Fruit fly (Drosophila melanogaster): ENCODE data around the gene CG32727.

CG32727 gene

DNA sequence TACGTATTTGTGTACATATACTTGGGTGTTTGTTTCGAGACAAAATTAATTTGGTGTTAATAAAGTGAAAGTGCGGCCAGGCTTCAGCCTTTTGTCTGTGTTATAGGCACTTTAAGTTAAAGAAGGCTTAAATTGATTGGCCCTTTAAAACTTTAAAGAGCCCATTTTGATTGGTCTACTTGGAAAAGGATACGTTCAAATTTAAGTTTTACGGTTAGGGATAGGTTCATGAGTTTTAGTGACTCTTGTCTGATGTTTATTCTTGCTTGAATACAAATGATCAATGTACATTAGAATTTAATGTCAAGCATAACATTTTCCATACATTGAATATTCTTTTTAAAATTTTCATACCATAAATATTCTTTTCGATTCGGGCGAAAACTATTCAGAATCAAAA is at the start of gene CG32727:
TSS of gene CG32727 (plus strand) at position 301 of the 400 bp plus-strand sequence.
- TF ChIP-seq dmrt93B (GFP tag; optimal IDR thresholded peaks at IDR 0.05) (no peak), Sp1 (GFP tag; optimal IDR thresholded peaks at IDR 0.05) (no peak), woc (GFP tag; optimal IDR thresholded peaks at IDR 0.05) (no peak), dl (GFP tag; optimal IDR thresholded peaks at IDR 0.05; ENCODE audit: insufficient read depth in 1 of 2, partially characterized antibody in 2 of 2) (no peak), h (GFP tag; optimal IDR thresholded peaks at IDR 0.05) (no peak), N (GFP tag; optimal IDR thresholded peaks at IDR 0.05) (no peak), usp (GFP tag; optimal IDR thresholded peaks at IDR 0.05) (no peak), Dfd (GFP tag; optimal IDR thresholded peaks at IDR 0.05) (no peak), CG32264 (GFP tag; optimal IDR thresholded peaks at IDR 0.05) (no peak), jim (GFP tag; optimal IDR thresholded peaks at IDR 0.05) (no peak), rgr (GFP tag; optimal IDR thresholded peaks at IDR 0.05) (no peak), br (GFP tag; optimal IDR thresholded peaks at IDR 0.05) (no peak), fru (GFP tag; optimal IDR thresholded peaks at IDR 0.05) (no peak), psq (GFP tag; optimal IDR thresholded peaks at IDR 0.05) (no peak), Hr83 (GFP tag; optimal IDR thresholded peaks at IDR 0.05; ENCODE audit: poor library complexity, severe bottlenecking) (no peak)

DNA sequence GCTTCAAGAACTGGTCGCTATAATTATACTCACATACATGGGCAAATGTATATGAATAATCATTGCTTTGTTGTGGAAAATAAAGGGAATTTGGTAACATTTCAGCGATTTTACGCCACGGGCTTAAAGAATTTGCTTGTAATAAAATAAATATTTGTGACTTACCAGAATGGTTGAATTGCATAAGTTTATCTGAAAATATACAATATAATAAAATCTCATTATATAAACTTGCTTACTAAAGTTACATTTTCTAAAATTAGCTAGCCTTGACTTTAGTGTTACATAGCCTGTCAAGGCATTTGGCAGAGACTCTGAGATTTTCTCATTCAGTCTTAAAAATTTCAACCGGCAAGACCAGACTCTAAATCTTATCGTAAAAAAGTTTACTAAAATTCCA is 48.5 kb upstream of the CG32727 start, which contains the start of gene CG1999:
TSS of gene CG1999 (plus strand) at position 301 of the 400 bp plus-strand sequence.
- no peak for TF ChIP-seq GATAd (GFP tag; optimal IDR thresholded peaks at IDR 0.05)
- no peak for TF ChIP-seq CrebA (GFP tag; optimal IDR thresholded peaks at IDR 0.05; ENCODE audit: borderline replicate concordance)
- TF ChIP-seq foxo (GFP tag; optimal IDR thresholded peaks at IDR 0.05) = no peak
- no peak for TF ChIP-seq ey (GFP tag; optimal IDR thresholded peaks at IDR 0.05)
- no peak for TF ChIP-seq Hnf4 (GFP tag; optimal IDR thresholded peaks at IDR 0.05)
- TF ChIP-seq pan (optimal IDR thresholded peaks at IDR 0.05) = no peak
- TF ChIP-seq Sp1 (GFP tag; optimal IDR thresholded peaks at IDR 0.05) = no peak
- TF ChIP-seq Mio (GFP tag; optimal IDR thresholded peaks at IDR 0.05) = no peak
- no peak for TF ChIP-seq brk (GFP tag; optimal IDR thresholded peaks at IDR 0.05)
- no peak for TF ChIP-seq dmrt93B (GFP tag; optimal IDR thresholded peaks at IDR 0.05)
- TF ChIP-seq Hr83 (GFP tag; optimal IDR thresholded peaks at IDR 0.05; ENCODE audit: poor library complexity, severe bottlenecking) = no peak
- TF ChIP-seq dl (GFP tag; optimal IDR thresholded peaks at IDR 0.05; ENCODE audit: insufficient read depth in 1 of 2, partially characterized antibody in 2 of 2) = no peak

DNA sequence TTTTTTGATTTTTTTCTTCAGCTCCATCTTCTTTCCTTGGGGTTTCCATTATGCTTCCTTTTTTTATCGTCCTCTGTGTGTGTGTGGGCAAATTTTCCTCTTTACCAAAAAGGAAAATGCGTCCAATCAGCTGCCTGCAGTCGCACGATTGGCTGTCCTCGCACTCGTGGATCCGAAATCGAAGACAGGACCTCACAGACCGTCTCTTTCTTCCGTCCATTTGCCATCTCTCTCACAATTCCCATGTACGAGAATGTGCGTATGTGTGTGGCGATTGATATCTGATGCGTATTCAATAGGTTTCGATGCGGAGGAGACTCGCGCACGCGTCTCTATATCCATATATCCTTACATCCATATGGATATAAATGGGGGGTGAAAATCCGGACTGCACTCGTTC is 38.6 kb upstream of the CG32727 start:
- no peak for TF ChIP-seq dl (GFP tag; optimal IDR thresholded peaks at IDR 0.05; ENCODE audit: insufficient read depth in 1 of 2, partially characterized antibody in 2 of 2)
- no peak for TF ChIP-seq CrebA (GFP tag; optimal IDR thresholded peaks at IDR 0.05; ENCODE audit: borderline replicate concordance)
- no peak for TF ChIP-seq Vsx2 (GFP tag; optimal IDR thresholded peaks at IDR 0.05; ENCODE audit: partially characterized antibody)
- TF ChIP-seq dsf (GFP tag; optimal IDR thresholded peaks at IDR 0.05; ENCODE audit: borderline replicate concordance) = no peak
- no peak for TF ChIP-seq Hr78 (GFP tag; optimal IDR thresholded peaks at IDR 0.05)
- no peak for TF ChIP-seq CG32264 (GFP tag; optimal IDR thresholded peaks at IDR 0.05)
- no peak for TF ChIP-seq foxo (GFP tag; optimal IDR thresholded peaks at IDR 0.05)
- TF ChIP-seq sv (GFP tag; optimal IDR thresholded peaks at IDR 0.05) = no peak
- TF ChIP-seq tai (GFP tag; optimal IDR thresholded peaks at IDR 0.05) = no peak
- no peak for TF ChIP-seq pan (optimal IDR thresholded peaks at IDR 0.05)
- TF ChIP-seq brk (GFP tag; optimal IDR thresholded peaks at IDR 0.05) = no peak

DNA sequence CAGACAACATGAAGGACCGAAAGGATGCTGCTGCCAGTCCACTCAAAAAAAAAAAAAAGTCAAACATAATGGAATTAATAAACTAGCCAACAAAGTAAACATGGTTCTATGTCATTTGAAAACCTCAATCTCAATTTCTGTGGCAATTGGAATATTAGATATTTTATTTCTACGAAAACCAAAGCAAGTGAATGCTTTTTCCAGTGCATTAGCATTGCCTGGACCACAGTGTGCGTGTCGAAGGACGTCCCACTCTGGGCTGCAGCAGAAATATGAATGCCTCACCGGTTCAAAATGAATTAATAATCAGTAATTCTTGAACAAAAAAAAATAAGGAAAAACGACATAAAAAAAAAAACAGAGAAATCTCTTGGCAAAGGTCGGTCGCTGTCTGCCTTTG is 34.5 kb upstream of the CG32727 start:
- TF ChIP-seq Abd-B (GFP tag; optimal IDR thresholded peaks at IDR 0.05) (no peak), HLH106 (tag; optimal IDR thresholded peaks at IDR 0.05) (peak; percentile 8), foxo (GFP tag; optimal IDR thresholded peaks at IDR 0.05) (peak in 1 of 2 experiments; percentile 9), Vsx2 (GFP tag; optimal IDR thresholded peaks at IDR 0.05; ENCODE audit: partially characterized antibody) (no peak), tai (GFP tag; optimal IDR thresholded peaks at IDR 0.05) (no peak), sv (GFP tag; optimal IDR thresholded peaks at IDR 0.05) (no peak), Hnf4 (GFP tag; optimal IDR thresholded peaks at IDR 0.05) (no peak), usp (GFP tag; optimal IDR thresholded peaks at IDR 0.05) (no peak), h (GFP tag; optimal IDR thresholded peaks at IDR 0.05) (peak; percentile 16)

DNA sequence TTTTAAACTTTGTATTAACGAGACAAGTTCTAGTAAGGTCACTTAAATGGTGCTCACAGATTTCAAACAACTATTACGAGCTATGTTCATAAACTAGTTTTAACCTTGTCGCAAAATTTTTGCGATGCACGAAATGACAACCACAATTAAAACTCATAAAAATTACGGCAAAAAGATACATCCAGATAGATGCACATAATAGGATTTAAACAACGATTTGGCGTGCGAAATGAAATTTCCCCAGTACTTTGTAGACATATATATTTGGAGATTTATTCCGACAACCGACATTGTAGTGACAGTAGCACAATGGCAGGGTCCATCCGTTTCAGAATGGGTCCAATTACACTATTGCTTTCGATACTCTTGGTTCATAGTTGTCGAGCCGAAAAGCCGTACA is 29.2 kb upstream of the CG32727 start, which contains the start of gene CheA7a:
TSS of gene CheA7a (plus strand) at position 301 of the 400 bp plus-strand sequence.
- TF ChIP-seq sage (GFP tag; optimal IDR thresholded peaks at IDR 0.05) (no peak), Sp1 (GFP tag; optimal IDR thresholded peaks at IDR 0.05) (no peak), dsf (GFP tag; optimal IDR thresholded peaks at IDR 0.05; ENCODE audit: borderline replicate concordance) (no peak), tai (GFP tag; optimal IDR thresholded peaks at IDR 0.05) (no peak), Myc (optimal IDR thresholded peaks at IDR 0.05) (no peak), Abd-B (GFP tag; optimal IDR thresholded peaks at IDR 0.05) (no peak), Hr78 (GFP tag; optimal IDR thresholded peaks at IDR 0.05) (no peak)
